Worm (Caenorhabditis elegans): ENCODE data around the gene C31H1.1.

DNA sequence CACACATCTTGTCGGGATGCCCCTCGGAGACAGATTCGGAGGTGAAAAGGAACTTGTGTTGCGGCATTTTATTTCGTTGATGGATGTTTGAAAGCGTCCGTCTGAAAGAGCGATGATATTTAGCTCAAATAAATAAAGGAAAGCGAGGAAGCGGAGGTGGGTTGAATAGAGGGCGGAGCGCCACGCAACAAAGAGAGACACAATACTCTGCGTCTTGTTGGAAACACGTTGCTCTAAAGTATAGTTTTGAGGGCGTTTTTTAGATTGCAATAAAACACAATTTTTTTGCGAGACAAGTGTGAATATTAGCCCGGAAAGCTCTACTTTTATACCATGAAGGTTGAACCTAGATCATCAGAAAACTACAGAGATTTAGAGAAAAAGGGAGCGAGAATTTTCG lies 49.0 kb downstream of the C31H1.1 start, which contains the start of gene sams-4:
- TF ChIP-seq ceh-13 (GFP tag; optimal IDR thresholded peaks at IDR 0.05) = no peak
- no peak for TF ChIP-seq hnd-1 (tag; optimal IDR thresholded peaks at IDR 0.05)
- no peak for TF ChIP-seq ama-1 (optimal IDR thresholded peaks at IDR 0.05)
- TF ChIP-seq F13C5.2 (tag; optimal IDR thresholded peaks at IDR 0.05) = no peak
- TF ChIP-seq tbx-11 (GFP tag; IDR thresholded peaks at IDR 0.05) = no peak
- no peak for TF ChIP-seq pes-1 (GFP tag; IDR thresholded peaks at IDR 0.05)
- TF ChIP-seq ceh-36 (tag; optimal IDR thresholded peaks at IDR 0.05) = no peak
- no peak for TF ChIP-seq tra-4 (tag; optimal IDR thresholded peaks at IDR 0.05)
- no peak for TF ChIP-seq tbx-37 (GFP tag; conservative IDR thresholded peaks at IDR 0.05)
- no peak for TF ChIP-seq scrt-1 (GFP tag; IDR thresholded peaks at IDR 0.05)
